Worm (Caenorhabditis elegans): ENCODE data around the gene jun-1.

The jun-1 gene

ce11 chrII:9107095-9107769 lies 5.7 kb upstream of the jun-1 start, which contains the start of gene dyrb-1:
TSS of gene dyrb-1 (minus strand) at chrII:9107145.
- TF ChIP-seq flt-1 (GFP tag; IDR thresholded peaks at IDR 0.05) (no peak), T22C8.4 (GFP tag; IDR thresholded peaks at IDR 0.05) (no peak), med-1 (GFP tag; optimal IDR thresholded peaks at IDR 0.05; ENCODE audit: insufficient read depth) (no peak), klf-2 (GFP tag; conservative IDR thresholded peaks at IDR 0.05) (no peak), cog-1 (tag; optimal IDR thresholded peaks at IDR 0.05) (no peak), ztf-23 (GFP tag; IDR thresholded peaks at IDR 0.05) (no peak), ztf-29 (GFP tag; IDR thresholded peaks at IDR 0.05) (no peak), ref-1 (GFP tag; conservative IDR thresholded peaks at IDR 0.05) (no peak), tab-1 (GFP tag; IDR thresholded peaks at IDR 0.05) (no peak)

- TF ChIP-seq tab-1 (GFP tag; IDR thresholded peaks at IDR 0.05) = no peak
- no peak for TF ChIP-seq ztf-29 (GFP tag; IDR thresholded peaks at IDR 0.05)
- TF ChIP-seq ref-1 (GFP tag; conservative IDR thresholded peaks at IDR 0.05) = no peak
- no peak for TF ChIP-seq cog-1 (tag; optimal IDR thresholded peaks at IDR 0.05)
- TF ChIP-seq ztf-23 (GFP tag; IDR thresholded peaks at IDR 0.05) = no peak
- no peak for TF ChIP-seq flt-1 (GFP tag; IDR thresholded peaks at IDR 0.05)
- no peak for TF ChIP-seq T22C8.4 (GFP tag; IDR thresholded peaks at IDR 0.05)
- TF ChIP-seq med-1 (GFP tag; optimal IDR thresholded peaks at IDR 0.05; ENCODE audit: insufficient read depth) = no peak
- no peak for TF ChIP-seq klf-2 (GFP tag; conservative IDR thresholded peaks at IDR 0.05)
Measured at ce11 chrII:9108443-9108842, 4.5 kb upstream of the jun-1 start, which contains the start of gene dnj-23. TSS of gene dnj-23 (minus strand) at chrII:9108600.

ce11 chrII:9108905-9109551 lies 3.9 kb upstream of the jun-1 start, which contains the start of gene T24H10.4:
TSS of gene T24H10.4 (plus strand) at chrII:9109534.
- no peak for TF ChIP-seq ztf-29 (GFP tag; IDR thresholded peaks at IDR 0.05)
- no peak for TF ChIP-seq flt-1 (GFP tag; IDR thresholded peaks at IDR 0.05)
- TF ChIP-seq klf-2 (GFP tag; conservative IDR thresholded peaks at IDR 0.05) = no peak
- TF ChIP-seq tab-1 (GFP tag; IDR thresholded peaks at IDR 0.05) = no peak
- TF ChIP-seq cog-1 (tag; optimal IDR thresholded peaks at IDR 0.05) = no peak
- TF ChIP-seq med-1 (GFP tag; optimal IDR thresholded peaks at IDR 0.05; ENCODE audit: insufficient read depth) = no peak
- no peak for TF ChIP-seq T22C8.4 (GFP tag; IDR thresholded peaks at IDR 0.05)
- TF ChIP-seq ref-1 (GFP tag; conservative IDR thresholded peaks at IDR 0.05) = no peak
- TF ChIP-seq ztf-23 (GFP tag; IDR thresholded peaks at IDR 0.05) = no peak

DNA sequence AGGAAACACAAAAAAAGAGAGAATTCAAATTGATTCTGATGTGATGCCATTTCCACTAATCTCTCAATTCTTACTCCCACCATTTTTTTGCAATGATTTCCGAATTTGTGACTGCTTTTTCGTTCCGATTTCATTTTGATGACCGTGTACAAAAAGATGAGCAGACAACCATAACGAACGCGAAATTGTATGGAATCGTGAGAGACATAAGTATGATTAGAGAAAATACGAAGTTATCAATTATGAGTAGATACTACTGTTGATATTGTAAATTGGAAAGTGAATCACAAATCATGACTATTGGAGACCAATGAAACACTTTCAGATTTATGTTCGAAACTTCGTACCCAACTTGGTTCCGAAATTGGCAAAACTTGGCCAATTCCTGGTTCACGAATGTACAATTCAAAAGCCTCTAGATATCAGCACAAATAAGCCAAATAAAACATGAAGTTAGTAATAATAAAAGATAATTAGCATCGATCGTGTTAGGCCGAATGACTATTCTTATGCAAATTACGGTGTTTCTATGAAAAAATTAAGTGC lies 1.4 kb upstream of the jun-1 start:
- TF ChIP-seq tab-1 (GFP tag; IDR thresholded peaks at IDR 0.05) = no peak
- no peak for TF ChIP-seq klf-2 (GFP tag; conservative IDR thresholded peaks at IDR 0.05)
- no peak for TF ChIP-seq ztf-29 (GFP tag; IDR thresholded peaks at IDR 0.05)
- TF ChIP-seq ref-1 (GFP tag; conservative IDR thresholded peaks at IDR 0.05) = no peak
- no peak for TF ChIP-seq cog-1 (tag; optimal IDR thresholded peaks at IDR 0.05)
- no peak for TF ChIP-seq T22C8.4 (GFP tag; IDR thresholded peaks at IDR 0.05)
- TF ChIP-seq flt-1 (GFP tag; IDR thresholded peaks at IDR 0.05) = no peak
- TF ChIP-seq ztf-23 (GFP tag; IDR thresholded peaks at IDR 0.05) = no peak
- TF ChIP-seq med-1 (GFP tag; optimal IDR thresholded peaks at IDR 0.05; ENCODE audit: insufficient read depth) = no peak

DNA sequence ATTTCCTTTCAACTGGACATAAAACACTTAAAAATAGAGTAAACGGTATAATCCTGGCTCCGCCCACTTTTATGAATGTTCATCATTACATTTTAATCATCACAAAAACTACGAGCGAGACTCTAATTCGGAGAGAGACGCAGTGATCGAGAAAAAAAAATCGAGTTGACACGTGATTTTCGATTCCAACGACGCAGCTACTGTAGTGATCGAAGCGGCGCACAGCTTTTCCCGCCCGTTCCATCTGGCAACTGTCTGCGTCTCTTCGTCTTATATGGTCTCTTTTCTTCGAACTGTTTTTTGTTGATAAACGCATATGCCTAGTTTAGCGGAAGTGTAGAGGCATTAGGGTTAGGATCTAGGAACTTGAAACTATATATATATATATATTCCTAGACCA lies 802 bp downstream of the jun-1 start:
- no peak for TF ChIP-seq ztf-23 (GFP tag; IDR thresholded peaks at IDR 0.05)
- no peak for TF ChIP-seq flt-1 (GFP tag; IDR thresholded peaks at IDR 0.05)
- no peak for TF ChIP-seq ztf-29 (GFP tag; IDR thresholded peaks at IDR 0.05)
- TF ChIP-seq cog-1 (tag; optimal IDR thresholded peaks at IDR 0.05) = no peak
- no peak for TF ChIP-seq klf-2 (GFP tag; conservative IDR thresholded peaks at IDR 0.05)
- TF ChIP-seq T22C8.4 (GFP tag; IDR thresholded peaks at IDR 0.05) = no peak
- no peak for TF ChIP-seq ref-1 (GFP tag; conservative IDR thresholded peaks at IDR 0.05)
- TF ChIP-seq tab-1 (GFP tag; IDR thresholded peaks at IDR 0.05) = no peak
- no peak for TF ChIP-seq med-1 (GFP tag; optimal IDR thresholded peaks at IDR 0.05; ENCODE audit: insufficient read depth)

DNA sequence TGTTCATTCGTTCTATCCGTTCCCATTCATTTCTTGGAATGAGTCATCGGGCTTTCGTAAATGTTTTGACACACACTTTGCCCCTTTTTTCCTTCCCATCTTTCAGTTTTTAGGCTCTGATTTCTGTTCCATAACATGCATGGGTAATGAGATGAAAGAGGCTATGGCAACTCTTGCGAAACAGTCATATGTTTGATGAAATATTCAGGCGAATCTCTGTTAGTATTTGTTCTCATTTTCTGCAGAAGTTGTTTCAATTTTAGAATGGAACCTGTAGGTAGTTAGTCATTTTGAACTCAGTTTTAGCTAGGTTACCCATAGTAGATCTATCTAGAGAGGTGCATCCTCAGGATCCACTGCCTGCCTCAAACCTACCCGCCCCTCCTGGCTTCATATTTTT lies 2.0 kb downstream of the jun-1 start:
- TF ChIP-seq ref-1 (GFP tag; conservative IDR thresholded peaks at IDR 0.05) = no peak
- TF ChIP-seq flt-1 (GFP tag; IDR thresholded peaks at IDR 0.05) = no peak
- TF ChIP-seq cog-1 (tag; optimal IDR thresholded peaks at IDR 0.05) = no peak
- TF ChIP-seq ztf-23 (GFP tag; IDR thresholded peaks at IDR 0.05) = no peak

DNA sequence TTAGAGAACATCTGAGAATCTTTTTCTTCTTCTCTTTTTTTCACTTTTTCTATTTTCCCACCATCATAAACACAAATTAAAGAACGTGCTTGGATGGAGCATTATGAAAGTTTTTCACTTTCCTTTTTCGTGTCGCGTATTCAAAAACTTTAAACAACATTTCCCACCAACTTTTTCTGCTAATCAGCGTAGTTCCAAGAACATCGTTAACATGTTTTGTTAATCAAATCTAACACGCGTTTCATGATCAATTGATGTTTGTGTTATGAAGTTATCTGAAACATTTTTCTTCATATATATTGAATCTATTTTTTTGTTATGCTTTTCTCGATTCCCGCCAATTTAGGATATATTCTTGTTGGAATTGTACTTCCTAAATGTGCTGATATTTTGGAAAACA lies 2.7 kb downstream of the jun-1 start:
- TF ChIP-seq cog-1 (tag; optimal IDR thresholded peaks at IDR 0.05) = no peak
- TF ChIP-seq med-1 (GFP tag; optimal IDR thresholded peaks at IDR 0.05; ENCODE audit: insufficient read depth) = no peak
- TF ChIP-seq T22C8.4 (GFP tag; IDR thresholded peaks at IDR 0.05) = no peak

DNA sequence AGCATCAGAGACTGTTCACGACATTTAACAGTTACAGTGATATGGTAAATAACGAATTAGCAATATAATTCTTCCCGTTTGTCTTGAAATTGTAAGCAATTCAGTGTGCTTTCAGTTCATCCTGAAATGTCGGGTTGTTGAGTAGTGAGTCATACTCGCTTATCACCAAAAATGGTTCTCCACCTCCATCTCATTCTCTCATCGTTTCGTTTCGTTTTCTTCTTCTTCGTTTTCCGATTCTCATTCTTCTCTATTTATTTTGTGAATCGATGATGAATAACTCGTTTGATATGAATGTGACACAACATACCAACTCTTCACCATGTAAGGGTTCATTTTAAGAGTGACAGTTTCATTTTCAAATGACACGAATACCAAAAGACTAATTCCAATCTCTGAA lies 3.4 kb downstream of the jun-1 start:
- no peak for TF ChIP-seq flt-1 (GFP tag; IDR thresholded peaks at IDR 0.05)
- no peak for TF ChIP-seq ztf-29 (GFP tag; IDR thresholded peaks at IDR 0.05)
- TF ChIP-seq cog-1 (tag; optimal IDR thresholded peaks at IDR 0.05) = no peak
- no peak for TF ChIP-seq med-1 (GFP tag; optimal IDR thresholded peaks at IDR 0.05; ENCODE audit: insufficient read depth)
- TF ChIP-seq ref-1 (GFP tag; conservative IDR thresholded peaks at IDR 0.05) = no peak
- no peak for TF ChIP-seq tab-1 (GFP tag; IDR thresholded peaks at IDR 0.05)
- TF ChIP-seq klf-2 (GFP tag; conservative IDR thresholded peaks at IDR 0.05) = no peak
- TF ChIP-seq ztf-23 (GFP tag; IDR thresholded peaks at IDR 0.05) = no peak
- TF ChIP-seq T22C8.4 (GFP tag; IDR thresholded peaks at IDR 0.05) = no peak

DNA sequence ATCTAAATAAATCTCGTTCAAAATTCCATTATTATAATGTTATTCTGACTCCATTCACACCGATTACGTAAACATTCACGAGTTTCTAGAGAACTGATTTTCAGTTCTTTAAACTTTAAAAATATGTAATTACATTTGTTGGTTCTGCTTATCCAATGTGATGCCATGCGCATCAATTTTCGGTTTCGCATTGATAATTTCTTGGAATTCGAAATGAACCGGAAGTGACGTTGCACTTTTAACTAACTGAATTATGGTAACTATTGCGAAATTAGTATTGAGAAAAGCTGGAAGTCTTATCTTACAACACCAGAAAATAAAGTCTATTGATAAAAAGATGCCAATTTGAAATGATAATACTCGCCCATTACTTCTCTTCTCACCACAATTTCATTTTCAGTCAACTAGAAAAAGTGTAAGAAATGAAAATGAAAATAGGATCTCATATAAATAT lies 4.9 kb downstream of the jun-1 start:
- TF ChIP-seq ref-1 (GFP tag; conservative IDR thresholded peaks at IDR 0.05) = no peak
- TF ChIP-seq ztf-29 (GFP tag; IDR thresholded peaks at IDR 0.05) = no peak
- no peak for TF ChIP-seq flt-1 (GFP tag; IDR thresholded peaks at IDR 0.05)
- TF ChIP-seq tab-1 (GFP tag; IDR thresholded peaks at IDR 0.05) = no peak
- no peak for TF ChIP-seq cog-1 (tag; optimal IDR thresholded peaks at IDR 0.05)
- no peak for TF ChIP-seq klf-2 (GFP tag; conservative IDR thresholded peaks at IDR 0.05)
- no peak for TF ChIP-seq med-1 (GFP tag; optimal IDR thresholded peaks at IDR 0.05; ENCODE audit: insufficient read depth)
- no peak for TF ChIP-seq ztf-23 (GFP tag; IDR thresholded peaks at IDR 0.05)
- no peak for TF ChIP-seq T22C8.4 (GFP tag; IDR thresholded peaks at IDR 0.05)

Measured in whole organism, midembryonic.